Fruit fly (Drosophila melanogaster) whole organism, prepupa: Measurements from ENCODE around the gene CG3625.

Source experiments
- CG34406 ChIP-seq: fragments of 200-800 bp; sonication (Bioruptor generic); optimal IDR thresholded peaks from 3 replicates; lab custom pipeline; 2016; ENCODE audit warnings: missing biosample characterization, missing genetic modification characterization
- CG6854 ChIP-seq: fragments of 200-800 bp; sonication (Bioruptor generic); optimal IDR thresholded peaks from 2 replicates; lab custom pipeline; 2017; ENCODE audit warnings: missing biosample characterization, mild to moderate bottlenecking, missing genetic modification characterization
- Hr4 ChIP-seq: fragments of 200-800 bp; sonication (Bioruptor generic); optimal IDR thresholded peaks from 3 replicates; lab custom pipeline; 2016; ENCODE audit warnings: missing biosample characterization, missing genetic modification characterization
- achi ChIP-seq: fragments of 200-800 bp; sonication (Bioruptor generic); optimal IDR thresholded peaks from 3 replicates; lab custom pipeline; 2016; ENCODE audit warnings: missing biosample characterization, missing genetic modification characterization

- TF ChIP-seq Hr4 (GFP tag; lab: Kevin White, UChicago) (no peak), CG6854 (GFP tag; lab: Kevin White, UChicago) (no peak), CG34406 (GFP tag; lab: Kevin White, UChicago) (no peak), achi (GFP tag; lab: Kevin White, UChicago) (no peak)
Observed at dm6 chr2L:319159-319558, 27.6 kb upstream of the CG3625 start, which contains the start of gene CG11912.
